Fruit fly (Drosophila melanogaster) whole organism, wandering third instar larva: ENCODE measurements around the gene TM9SF4.

Experiments
- Abd-B ChIP-seq: fragments of >200 bp; optimal IDR thresholded peaks from 2 replicates; lab custom pipeline; 2017; ENCODE audit warnings: missing biosample characterization, missing genetic modification characterization
- CG32264 ChIP-seq: fragments of 200-800 bp; sonication (Bioruptor generic); optimal IDR thresholded peaks from 2 replicates; lab custom pipeline; 2016; ENCODE audit warnings: missing biosample characterization, missing genetic modification characterization
- CG9705 ChIP-seq: fragments of 200-800 bp; sonication (Bioruptor generic); optimal IDR thresholded peaks from 2 replicates; lab custom pipeline; 2018; ENCODE audit warnings: missing biosample characterization, mild to moderate bottlenecking, missing genetic modification characterization
- CrebA ChIP-seq: fragments of 200-800 bp; sonication (Bioruptor generic); optimal IDR thresholded peaks from 2 replicates; lab custom pipeline; 2016; ENCODE audit warnings: missing biosample characterization, mild to moderate bottlenecking, missing genetic modification characterization, borderline replicate concordance
- Dfd ChIP-seq: fragments of >200 bp; optimal IDR thresholded peaks from 2 replicates; lab custom pipeline; 2017; ENCODE audit warnings: missing biosample characterization, missing genetic modification characterization
- Dif ChIP-seq: fragments of 200-275, 200-300 bp; sonication (Bioruptor generic); optimal IDR thresholded peaks from 2 replicates; lab custom pipeline; 2018; ENCODE audit warnings: missing biosample characterization, missing genetic modification characterization; ENCODE audit not compliant: partially characterized antibody
- GATAd ChIP-seq: sonication (Bioruptor generic); optimal IDR thresholded peaks from 2 replicates; lab custom pipeline; 2016; ENCODE audit warnings: missing biosample characterization, missing genetic modification characterization
- HLH106 ChIP-seq: fragments of 200-800 bp; optimal IDR thresholded peaks from 3 replicates; lab custom pipeline; 2019; ENCODE audit warnings: missing biosample characterization, mild to moderate bottlenecking, missing genetic modification characterization, moderate library complexity
- Hnf4 ChIP-seq: fragments of 200-800 bp; sonication (Bioruptor generic); optimal IDR thresholded peaks from 2 replicates; lab custom pipeline; 2016; ENCODE audit warnings: missing biosample characterization, mild to moderate bottlenecking, missing genetic modification characterization
- Hr83 ChIP-seq: fragments of 200-300 bp; sonication (Bioruptor generic); optimal IDR thresholded peaks from 2 replicates; lab custom pipeline; 2016; ENCODE audit warnings: missing biosample characterization, mild to moderate bottlenecking, missing genetic modification characterization, moderate library complexity; ENCODE audit not compliant: poor library complexity, severe bottlenecking
- Mio ChIP-seq: sonication (Bioruptor generic); optimal IDR thresholded peaks from 2 replicates; lab custom pipeline; 2016; ENCODE audit warnings: missing biosample characterization, missing genetic modification characterization
- Myc ChIP-seq: fragments of >200 bp; optimal IDR thresholded peaks from 2 replicates; lab custom pipeline; 2017
- Rel ChIP-seq, 2 experiments: fragments of 200-800 bp; sonication (Bioruptor generic) in 1 of 2; optimal IDR thresholded peaks; 2 replicates in 1 of 2; 3 replicates in 1 of 2; lab custom pipeline; 2016 to 2019; ENCODE audit warnings: mild to moderate bottlenecking in 2 of 2, missing biosample characterization in 2 of 2, missing genetic modification characterization in 2 of 2, moderate library complexity in 1 of 2
- Sp1 ChIP-seq: fragments of 200-800 bp; sonication (Bioruptor generic); optimal IDR thresholded peaks from 3 replicates; lab custom pipeline; 2019; ENCODE audit warnings: missing biosample characterization, mild to moderate bottlenecking, missing genetic modification characterization, moderate library complexity
- Vsx2 ChIP-seq: fragments of 200-300, 225-300 bp; sonication (Bioruptor generic); optimal IDR thresholded peaks from 2 replicates; lab custom pipeline; 2018; ENCODE audit warnings: missing biosample characterization, missing genetic modification characterization; ENCODE audit not compliant: partially characterized antibody
- br ChIP-seq: fragments of 200-800 bp; sonication (Bioruptor generic); optimal IDR thresholded peaks from 2 replicates; lab custom pipeline; 2016; ENCODE audit warnings: missing biosample characterization, missing genetic modification characterization
- brk ChIP-seq: fragments of 200-800 bp; sonication (Bioruptor generic); optimal IDR thresholded peaks from 2 replicates; lab custom pipeline; 2016; ENCODE audit warnings: missing biosample characterization, mild to moderate bottlenecking, missing genetic modification characterization
- dl ChIP-seq, 2 experiments: fragments of 175-275, 200-275 bp in 1 of 2; fragments of 200-275 bp in 1 of 2; sonication (Bioruptor generic); optimal IDR thresholded peaks; lab custom pipeline; 2018; ENCODE audit warnings: mild to moderate bottlenecking in 2 of 2, missing biosample characterization in 2 of 2, missing genetic modification characterization in 2 of 2, moderate library complexity in 2 of 2; ENCODE audit not compliant: partially characterized antibody in 2 of 2, insufficient read depth in 1 of 2
- dmrt93B ChIP-seq: fragments of 200-800 bp; sonication (Bioruptor generic); optimal IDR thresholded peaks from 2 replicates; lab custom pipeline; 2018; ENCODE audit warnings: missing biosample characterization, mild to moderate bottlenecking, missing genetic modification characterization
- dsf ChIP-seq: sonication (Bioruptor generic); optimal IDR thresholded peaks from 2 replicates; lab custom pipeline; 2016; ENCODE audit warnings: missing biosample characterization, missing genetic modification characterization, borderline replicate concordance
- foxo ChIP-seq, 2 experiments: fragments of 200-800 bp; sonication (Bioruptor generic); optimal IDR thresholded peaks; 2 replicates in 1 of 2; 3 replicates in 1 of 2; lab custom pipeline; 2016 to 2017; ENCODE audit warnings: missing biosample characterization in 2 of 2, missing genetic modification characterization in 2 of 2
- fru ChIP-seq: fragments of 200-800 bp; sonication (Bioruptor generic); optimal IDR thresholded peaks from 3 replicates; lab custom pipeline; 2016; ENCODE audit warnings: missing biosample characterization, mild to moderate bottlenecking, missing genetic modification characterization
- h ChIP-seq: fragments of 200-800 bp; sonication (Bioruptor generic); optimal IDR thresholded peaks from 3 replicates; lab custom pipeline; 2016; ENCODE audit warnings: missing biosample characterization, mild to moderate bottlenecking, missing genetic modification characterization
- jim ChIP-seq: fragments of 175-275, 200-325 bp; sonication (Bioruptor generic); optimal IDR thresholded peaks from 2 replicates; lab custom pipeline; 2016; ENCODE audit warnings: missing biosample characterization, mild to moderate bottlenecking, missing genetic modification characterization
- pan ChIP-seq: fragments of >200 bp; optimal IDR thresholded peaks from 2 replicates; lab custom pipeline; 2017
- psq ChIP-seq: fragments of 200-800 bp; sonication (Bioruptor generic); optimal IDR thresholded peaks from 3 replicates; lab custom pipeline; 2017; ENCODE audit warnings: missing biosample characterization, mild to moderate bottlenecking, missing genetic modification characterization, moderate library complexity
- rgr ChIP-seq: fragments of 200-800 bp; sonication (Bioruptor generic); optimal IDR thresholded peaks from 3 replicates; lab custom pipeline; 2016; ENCODE audit warnings: missing biosample characterization, mild to moderate bottlenecking, missing genetic modification characterization
- sage ChIP-seq: fragments of 200-800 bp; sonication (Bioruptor generic); optimal IDR thresholded peaks from 2 replicates; lab custom pipeline; 2016; ENCODE audit warnings: missing biosample characterization, mild to moderate bottlenecking, missing genetic modification characterization
- sv ChIP-seq: fragments of 200-800 bp; sonication (Bioruptor generic); optimal IDR thresholded peaks from 3 replicates; lab custom pipeline; 2016; ENCODE audit warnings: missing biosample characterization, missing genetic modification characterization
- tai ChIP-seq: sonication (Bioruptor generic); optimal IDR thresholded peaks from 2 replicates; lab custom pipeline; 2016; ENCODE audit warnings: missing biosample characterization, missing genetic modification characterization
- woc ChIP-seq: sonication (Bioruptor generic); optimal IDR thresholded peaks from 2 replicates; lab custom pipeline; 2016; ENCODE audit warnings: missing biosample characterization, mild to moderate bottlenecking, missing genetic modification characterization

The TM9SF4 gene

DNA sequence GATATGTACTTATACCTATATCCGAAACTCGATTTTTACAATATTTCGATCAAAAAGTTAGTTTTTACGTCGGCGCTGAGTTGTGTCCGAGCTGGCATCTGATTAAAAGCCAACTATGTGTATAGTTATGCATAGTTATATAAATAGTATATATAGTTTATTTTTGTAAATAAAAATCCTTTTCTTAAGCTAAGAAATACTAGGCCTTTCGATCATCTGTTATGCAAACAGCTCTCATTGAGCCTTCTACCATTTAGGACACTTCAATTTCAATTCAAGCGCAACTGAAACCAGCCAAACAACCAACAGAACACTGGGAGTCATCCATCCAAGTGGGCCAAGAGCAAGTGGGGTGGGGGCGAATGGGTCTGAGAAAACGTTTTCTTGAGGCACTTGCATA lies 23.2 kb upstream of the TM9SF4 start, which contains the start of gene CG9014:
Gene CG9014 (minus strand): TSS at position 101 of the 400 bp plus-strand sequence.
- TF ChIP-seq dsf (GFP tag; lab: Kevin White, UChicago) (no peak), h (GFP tag; lab: Kevin White, UChicago) (no peak)

DNA sequence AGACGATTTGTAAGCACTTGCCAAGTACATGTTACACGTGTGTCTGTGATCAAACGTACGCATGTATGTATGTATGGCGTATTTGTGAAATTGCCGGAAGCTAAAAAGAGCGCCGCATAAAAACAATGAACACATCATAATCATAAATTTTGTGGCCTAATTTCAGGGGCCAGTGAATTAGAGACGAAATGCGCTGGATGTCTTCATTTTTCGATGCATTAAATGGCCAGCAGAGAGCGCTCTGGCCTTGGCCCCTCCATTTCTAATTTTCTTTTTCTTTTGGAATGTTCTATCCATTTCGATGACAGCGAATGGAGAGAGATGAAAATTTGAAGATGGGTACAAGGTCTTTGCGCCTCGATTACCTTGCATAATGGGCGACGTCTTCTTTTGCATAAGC lies 14.5 kb upstream of the TM9SF4 start:
- no peak for TF ChIP-seq tai
- TF ChIP-seq Hr83 (GFP tag; lab: Kevin White, UChicago): no peak
- no peak for TF ChIP-seq br (GFP tag; lab: Kevin White, UChicago)
- TF ChIP-seq fru: no peak

DNA sequence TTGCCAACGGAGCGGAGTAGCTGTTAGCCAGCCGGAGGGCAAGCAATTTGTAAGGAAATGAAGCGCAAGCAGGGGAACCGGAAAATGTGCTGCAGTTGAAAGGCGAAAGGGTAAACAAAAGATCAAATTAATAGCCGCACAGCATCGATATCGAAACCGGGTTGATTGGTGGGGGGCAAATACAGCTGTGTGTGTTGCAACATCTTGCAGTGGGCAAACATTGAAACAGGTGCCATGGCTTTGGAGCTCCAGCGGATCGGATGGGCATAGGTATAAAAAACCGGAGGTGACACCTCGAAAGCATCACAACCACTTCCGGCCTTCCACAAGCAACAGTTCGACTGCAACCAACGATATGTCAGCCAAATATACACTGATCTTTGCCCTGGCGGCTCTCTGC lies 10.9 kb upstream of the TM9SF4 start, which contains the start of gene nur:
Gene nur (plus strand): TSS at position 301 of the 400 bp plus-strand sequence.
- TF ChIP-seq sage: no peak
- TF ChIP-seq HLH106: no peak
- no peak for TF ChIP-seq Hnf4
- TF ChIP-seq dl (GFP tag; optimal IDR thresholded peaks at IDR 0.05; lab: Kevin White, UChicago; ENCODE audit: insufficient read depth in 1 of 2, partially characterized antibody in 2 of 2): no peak
- TF ChIP-seq CG32264 (GFP tag; lab: Kevin White, UChicago): no peak
- no peak for TF ChIP-seq CG9705 (GFP tag; lab: Kevin White, UChicago)
- no peak for TF ChIP-seq tai
- TF ChIP-seq CrebA (GFP tag; lab: Kevin White, UChicago): no peak
- TF ChIP-seq br (GFP tag; lab: Kevin White, UChicago): no peak
- no peak for TF ChIP-seq Dfd (GFP tag; lab: Kevin White, UChicago)
- TF ChIP-seq woc (GFP tag; lab: Kevin White, UChicago): no peak
- TF ChIP-seq Dif (GFP tag; lab: Kevin White, UChicago): no peak
- TF ChIP-seq Vsx2 (GFP tag; lab: Kevin White, UChicago): no peak
- no peak for TF ChIP-seq foxo (GFP tag; optimal IDR thresholded peaks at IDR 0.05; lab: Kevin White, UChicago)
- no peak for TF ChIP-seq GATAd (GFP tag; lab: Kevin White, UChicago)
- no peak for TF ChIP-seq rgr (GFP tag; lab: Kevin White, UChicago)
- TF ChIP-seq Abd-B (GFP tag; lab: Kevin White, UChicago): no peak

DNA sequence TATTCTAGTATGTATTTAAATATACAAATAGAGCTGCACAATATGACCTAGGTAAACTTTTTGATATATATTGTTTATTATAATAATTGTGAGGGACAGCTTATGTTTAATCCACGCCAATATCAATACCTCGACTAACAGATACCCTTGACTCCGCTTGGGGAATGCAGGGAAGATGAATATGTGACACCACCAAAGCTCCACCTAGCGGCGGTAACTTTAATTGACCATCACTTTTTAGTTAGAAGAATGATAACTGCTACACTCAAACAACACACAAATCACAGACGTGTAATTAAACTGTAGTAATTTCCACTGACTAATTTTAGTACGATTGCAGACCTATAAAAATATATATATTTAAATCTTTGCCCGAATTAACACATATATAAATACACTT lies 16.4 kb downstream of the TM9SF4 start:
- TF ChIP-seq Hr83 (GFP tag; lab: Kevin White, UChicago) (no peak), brk (GFP tag; lab: Kevin White, UChicago) (no peak), dsf (GFP tag; lab: Kevin White, UChicago) (no peak), dl (GFP tag; optimal IDR thresholded peaks at IDR 0.05; lab: Kevin White, UChicago; ENCODE audit: insufficient read depth in 1 of 2, partially characterized antibody in 2 of 2) (no peak), Myc (lab: Kevin White, UChicago) (no peak), Sp1 (no peak), psq (GFP tag; lab: Kevin White, UChicago) (no peak), h (GFP tag; lab: Kevin White, UChicago) (no peak)

DNA sequence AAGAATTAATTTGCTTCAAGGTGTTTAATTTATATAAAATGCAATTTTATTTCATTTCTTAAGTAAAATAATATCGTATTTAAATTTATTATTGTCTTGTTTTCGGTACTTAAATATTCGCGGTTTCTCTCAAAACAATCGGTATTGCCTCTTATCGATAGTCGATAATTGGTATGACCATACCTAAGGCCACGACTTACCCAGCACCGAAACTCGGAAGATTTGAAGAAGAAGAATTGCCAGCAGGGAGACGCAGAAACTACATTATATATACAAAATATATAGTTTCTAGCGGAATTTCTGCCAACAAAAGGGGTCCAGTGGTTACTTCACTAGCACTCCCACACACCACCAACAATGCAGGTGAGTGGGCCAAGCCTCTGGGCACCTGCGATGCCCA lies 24.1 kb downstream of the TM9SF4 start:
- no peak for TF ChIP-seq CG32264 (GFP tag; lab: Kevin White, UChicago)
- no peak for TF ChIP-seq GATAd (GFP tag; lab: Kevin White, UChicago)
- TF ChIP-seq Dfd (GFP tag; lab: Kevin White, UChicago): no peak
- TF ChIP-seq dsf (GFP tag; lab: Kevin White, UChicago): no peak
- no peak for TF ChIP-seq foxo (GFP tag; optimal IDR thresholded peaks at IDR 0.05; lab: Kevin White, UChicago)
- TF ChIP-seq sv (GFP tag; lab: Kevin White, UChicago): no peak
- no peak for TF ChIP-seq sage

DNA sequence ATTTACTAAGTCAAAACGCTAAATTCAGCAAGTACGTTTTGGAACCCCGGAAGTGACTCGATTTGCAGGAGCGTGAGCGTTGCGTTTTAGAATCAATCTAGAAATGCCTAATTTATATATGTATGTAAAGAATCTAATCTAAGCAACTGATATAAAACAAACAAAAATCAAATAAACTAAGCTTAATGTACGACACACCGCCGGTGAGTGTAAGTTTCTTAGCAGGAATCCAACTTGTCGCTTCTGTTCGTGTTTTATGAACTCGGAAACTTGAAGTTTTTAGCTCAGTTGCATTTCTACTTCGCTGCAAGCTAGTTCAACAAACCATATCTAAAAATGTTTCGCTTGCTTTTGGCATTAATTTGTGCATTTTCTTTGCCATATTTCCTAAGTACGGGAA lies 26.9 kb downstream of the TM9SF4 start, which contains the start of gene CG43376:
Gene CG43376 (plus strand): TSS at position 301 of the 400 bp plus-strand sequence.
- TF ChIP-seq Hnf4: no peak
- TF ChIP-seq sage: no peak
- no peak for TF ChIP-seq dmrt93B (GFP tag; lab: Kevin White, UChicago)
- no peak for TF ChIP-seq Abd-B (GFP tag; lab: Kevin White, UChicago)
- TF ChIP-seq CG32264 (GFP tag; lab: Kevin White, UChicago): no peak
- no peak for TF ChIP-seq brk (GFP tag; lab: Kevin White, UChicago)
- no peak for TF ChIP-seq Dif (GFP tag; lab: Kevin White, UChicago)
- no peak for TF ChIP-seq pan
- TF ChIP-seq Dfd (GFP tag; lab: Kevin White, UChicago): no peak
- no peak for TF ChIP-seq Mio
- TF ChIP-seq br (GFP tag; lab: Kevin White, UChicago): no peak
- TF ChIP-seq HLH106: no peak
- no peak for TF ChIP-seq Rel (GFP tag; optimal IDR thresholded peaks at IDR 0.05; lab: Kevin White, UChicago)
- no peak for TF ChIP-seq Rel (tag; optimal IDR thresholded peaks at IDR 0.05; lab: Kevin White, UChicago)
- TF ChIP-seq jim (GFP tag; lab: Kevin White, UChicago): no peak
- no peak for TF ChIP-seq h (GFP tag; lab: Kevin White, UChicago)
- no peak for TF ChIP-seq Vsx2 (GFP tag; lab: Kevin White, UChicago)
